Fruit fly (Drosophila melanogaster): ENCODE measurements around the gene Arpc4.

The Arpc4 gene

DNA sequence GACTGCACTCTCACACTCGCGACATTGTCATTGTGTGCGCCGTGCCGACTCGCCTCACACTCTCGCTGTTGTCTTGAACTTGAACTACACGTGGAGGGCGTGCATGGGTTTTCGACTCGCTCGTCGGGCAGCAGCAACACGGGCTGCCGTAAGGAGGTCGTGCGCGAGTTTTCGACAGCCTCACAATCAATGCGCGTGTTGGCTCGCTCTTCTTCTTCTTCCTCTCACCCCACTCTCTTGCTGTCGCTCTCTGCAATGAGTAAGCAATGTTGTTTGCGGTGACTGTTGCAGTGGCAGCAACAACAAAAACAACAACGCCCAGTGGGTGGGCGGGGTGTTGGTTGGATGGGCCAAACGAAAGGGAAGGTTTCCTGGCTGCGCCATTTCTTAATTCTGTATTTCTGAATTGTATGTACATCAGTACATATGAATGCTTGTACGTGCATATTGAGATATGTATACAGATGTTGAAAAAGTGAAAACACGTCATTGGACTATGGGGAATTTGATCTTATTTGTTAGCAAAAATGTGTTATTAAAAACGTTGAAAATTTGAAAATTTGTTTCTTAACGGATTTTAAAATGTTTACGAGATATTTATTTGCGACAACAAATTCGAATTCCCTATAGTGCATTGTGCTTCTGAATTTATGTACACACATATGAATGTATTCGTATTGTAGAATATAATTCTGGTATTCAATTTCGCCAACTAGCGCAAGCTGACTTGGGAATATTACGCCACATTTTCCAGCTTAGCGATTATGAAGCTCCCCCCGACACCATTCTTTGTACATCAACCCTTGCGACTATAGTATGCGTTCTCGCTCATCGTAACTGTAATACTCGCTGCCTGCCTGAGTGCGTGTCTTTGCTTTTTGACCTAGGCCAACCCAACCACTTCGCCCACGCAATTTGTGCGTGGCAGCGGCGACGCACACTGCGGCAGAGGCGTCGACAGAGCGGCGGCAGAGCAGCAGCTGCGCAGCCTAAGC, 36.3 kb upstream of the Arpc4 start:
- TF ChIP-seq CTCF (optimal IDR thresholded peaks at IDR 0.05): no peak
- TF ChIP-seq CG8478 (optimal IDR thresholded peaks at IDR 0.05): no peak

DNA sequence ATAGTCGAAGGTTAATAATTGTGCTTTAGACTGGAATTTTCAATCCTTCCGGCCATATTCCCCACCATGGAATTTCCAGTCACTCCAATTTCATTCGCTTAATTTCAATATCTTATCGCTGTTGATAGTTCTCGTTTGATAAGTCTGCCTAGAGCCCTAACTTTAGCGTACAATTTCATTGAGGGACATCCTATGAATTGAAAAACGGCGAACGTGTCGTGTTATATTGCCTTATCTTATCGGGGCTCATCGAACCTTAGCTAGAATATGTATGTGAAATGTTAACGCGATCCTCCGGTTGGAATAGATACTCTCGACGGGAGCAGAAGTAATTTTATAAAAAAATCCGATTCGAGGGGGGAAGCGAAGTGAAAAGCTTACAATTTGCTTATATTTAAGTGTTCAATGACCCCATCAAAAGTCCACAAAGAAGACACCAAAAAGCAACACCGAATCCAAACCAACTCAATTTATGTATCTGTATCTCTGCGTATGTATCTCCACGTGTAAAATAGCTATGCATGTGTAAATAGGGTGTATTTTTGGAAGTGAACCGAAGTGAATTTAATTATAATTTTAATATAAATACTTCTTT, 35.2 kb upstream of the Arpc4 start:
- TF ChIP-seq CTCF (optimal IDR thresholded peaks at IDR 0.05) (no peak), CG8478 (optimal IDR thresholded peaks at IDR 0.05) (no peak)

DNA sequence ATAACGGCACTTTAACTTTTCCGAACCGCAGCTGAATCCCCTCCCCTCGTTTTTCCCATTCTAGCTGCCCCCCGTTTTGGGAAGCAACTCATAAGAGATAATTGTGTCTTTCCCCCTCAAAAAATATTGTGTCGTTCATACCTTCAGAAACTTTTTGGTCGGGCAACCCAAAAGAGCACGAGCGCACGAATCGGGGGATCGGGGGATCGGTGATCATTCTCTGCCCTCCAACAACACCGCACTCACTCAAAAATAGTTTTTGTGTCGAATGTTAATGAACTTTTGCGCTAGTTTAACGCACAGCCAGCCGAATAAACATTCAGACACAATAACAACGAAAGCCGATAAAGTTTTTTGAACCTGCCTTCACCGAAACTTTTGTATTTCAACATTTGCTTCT, 34.6 kb upstream of the Arpc4 start:
- no peak for TF ChIP-seq CG8478 (optimal IDR thresholded peaks at IDR 0.05)
- TF ChIP-seq CTCF (optimal IDR thresholded peaks at IDR 0.05): no peak

DNA sequence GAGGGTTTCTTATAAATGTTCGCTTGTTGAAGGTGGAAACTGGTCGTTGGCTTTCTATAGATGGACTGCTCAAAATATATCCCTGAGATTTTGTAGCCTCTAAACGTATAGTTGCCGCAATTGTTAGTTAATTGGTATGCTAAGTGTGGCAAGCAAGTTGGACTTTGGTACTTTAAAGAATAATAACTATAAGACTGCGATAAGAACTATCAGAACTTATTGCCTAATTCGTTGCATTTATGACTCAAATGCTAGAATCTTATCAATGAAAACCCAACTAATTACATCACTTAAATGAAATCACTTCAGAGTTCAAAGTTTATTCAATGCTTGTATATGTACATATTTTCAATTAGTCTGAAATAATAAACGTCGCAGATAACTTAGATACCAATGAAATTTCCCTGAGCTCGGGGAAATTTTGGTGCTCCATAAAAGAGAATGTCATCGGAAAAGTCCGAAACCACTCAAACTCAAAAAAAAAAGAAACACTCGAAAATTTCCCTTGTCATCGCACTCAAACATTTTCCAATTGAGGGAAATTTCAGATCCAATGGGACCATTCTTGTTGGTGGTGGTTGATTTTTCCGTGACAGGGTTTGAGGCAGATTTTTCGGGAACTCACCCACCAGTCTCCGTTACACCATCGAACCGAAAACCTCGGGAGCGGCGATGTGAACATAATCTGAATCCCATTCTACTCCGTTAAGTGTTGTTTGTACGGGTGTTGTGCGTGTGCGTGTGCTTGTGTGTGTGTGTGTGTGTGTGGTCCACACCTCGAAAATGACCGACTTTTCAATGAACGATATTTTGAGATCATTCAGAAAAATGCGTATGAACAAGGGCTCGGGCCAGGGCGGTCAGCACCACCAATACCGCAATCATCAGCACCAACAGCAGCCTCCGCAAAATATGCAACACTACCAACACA, 33.9 kb upstream of the Arpc4 start, which contains the start of gene CG45075:
Gene CG45075, plus strand, starts transcription at position 627 of the 931 bp plus-strand sequence.
- TF ChIP-seq CG8478 (optimal IDR thresholded peaks at IDR 0.05): no peak
- peak in 1 of 2 experiments; percentile 19 for TF ChIP-seq CTCF (optimal IDR thresholded peaks at IDR 0.05)

- TF ChIP-seq CG8478 (optimal IDR thresholded peaks at IDR 0.05): no peak
- no peak for TF ChIP-seq CTCF (optimal IDR thresholded peaks at IDR 0.05)
Observed at dm6 chr2L:6092300-6092699, 32.6 kb upstream of the Arpc4 start.

DNA sequence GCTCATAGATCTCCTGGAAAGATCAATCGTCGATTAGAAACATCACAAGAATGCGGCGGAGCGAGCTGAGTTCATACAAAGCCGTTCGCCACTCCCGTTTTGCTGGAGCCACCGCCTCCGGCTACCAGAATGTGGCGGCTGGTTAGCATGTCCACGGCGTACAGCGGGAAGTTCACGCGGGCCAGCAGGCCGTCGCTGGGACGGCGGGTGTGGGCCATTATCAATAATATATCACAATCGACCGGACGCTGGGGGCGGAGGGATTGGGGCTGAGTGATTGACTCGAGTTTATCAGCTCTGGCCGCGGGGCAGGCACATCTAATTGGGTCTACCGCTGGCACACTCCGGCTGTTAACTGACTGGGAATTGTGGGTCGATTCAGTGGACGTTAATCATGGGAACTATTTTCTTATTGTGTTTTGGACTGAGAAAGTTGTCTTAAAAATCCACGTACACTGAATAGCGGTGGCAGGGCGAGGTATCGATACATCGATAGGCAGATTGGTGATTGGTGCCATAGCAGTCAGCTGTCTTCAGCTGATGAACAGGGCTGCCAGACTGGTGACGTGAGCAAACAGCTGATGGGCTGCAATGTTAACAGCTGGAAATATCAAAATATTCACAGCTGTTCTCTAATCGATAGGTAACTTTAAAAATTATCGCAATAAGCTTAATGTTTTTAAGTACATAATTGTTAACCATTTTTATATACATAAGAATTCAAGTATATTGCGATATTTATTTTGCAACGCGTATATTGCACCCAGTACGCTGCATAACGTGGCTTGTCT, 26.3 kb upstream of the Arpc4 start, which contains the start of gene CG9175:
Gene CG9175, minus strand, starts transcription at position 488 of the 791 bp plus-strand sequence.
- TF ChIP-seq CTCF (optimal IDR thresholded peaks at IDR 0.05) (peak; percentile 0 to 37), CG8478 (optimal IDR thresholded peaks at IDR 0.05) (no peak)

DNA sequence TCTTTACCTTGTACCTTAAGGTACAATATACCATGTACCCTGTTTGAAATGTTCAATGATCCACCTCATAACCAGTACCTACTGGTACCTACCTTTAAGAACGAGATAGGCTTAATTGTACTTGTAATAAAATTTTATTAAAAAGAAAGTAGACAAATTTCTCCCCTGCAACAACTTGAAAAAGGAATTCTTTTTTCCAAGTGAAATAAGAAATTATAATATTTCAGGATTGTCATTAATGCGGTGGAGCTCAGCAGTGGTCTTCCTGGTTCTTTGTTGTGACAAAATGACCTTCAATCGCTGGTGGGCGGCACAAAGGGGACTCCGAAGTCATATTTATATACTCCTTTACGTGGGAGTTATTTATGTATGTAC, 25.7 kb upstream of the Arpc4 start:
- TF ChIP-seq CTCF (optimal IDR thresholded peaks at IDR 0.05): no peak
- no peak for TF ChIP-seq CG8478 (optimal IDR thresholded peaks at IDR 0.05)

dm6 chr2L:6100202-6100689, 24.7 kb upstream of the Arpc4 start, which contains the start of gene stai:
TSS of gene stai (plus strand) at chr2L:6100377.
- TF ChIP-seq CG8478 (optimal IDR thresholded peaks at IDR 0.05) (no peak), CTCF (optimal IDR thresholded peaks at IDR 0.05) (no peak)

dm6 chr2L:6109313-6109847, 15.6 kb upstream of the Arpc4 start:
- TF ChIP-seq CTCF (optimal IDR thresholded peaks at IDR 0.05): no peak

dm6 chr2L:6110781-6111180, 14.2 kb upstream of the Arpc4 start:
- no peak for TF ChIP-seq CTCF (optimal IDR thresholded peaks at IDR 0.05)
- TF ChIP-seq CG8478 (optimal IDR thresholded peaks at IDR 0.05): no peak

dm6 chr2L:6118212-6118611, 6.7 kb upstream of the Arpc4 start, which contains the start of gene CG31642:
TSS of gene CG31642 (plus strand) at chr2L:6118512.
- TF ChIP-seq CTCF (optimal IDR thresholded peaks at IDR 0.05): no peak
- TF ChIP-seq CG8478 (optimal IDR thresholded peaks at IDR 0.05): no peak

DNA sequence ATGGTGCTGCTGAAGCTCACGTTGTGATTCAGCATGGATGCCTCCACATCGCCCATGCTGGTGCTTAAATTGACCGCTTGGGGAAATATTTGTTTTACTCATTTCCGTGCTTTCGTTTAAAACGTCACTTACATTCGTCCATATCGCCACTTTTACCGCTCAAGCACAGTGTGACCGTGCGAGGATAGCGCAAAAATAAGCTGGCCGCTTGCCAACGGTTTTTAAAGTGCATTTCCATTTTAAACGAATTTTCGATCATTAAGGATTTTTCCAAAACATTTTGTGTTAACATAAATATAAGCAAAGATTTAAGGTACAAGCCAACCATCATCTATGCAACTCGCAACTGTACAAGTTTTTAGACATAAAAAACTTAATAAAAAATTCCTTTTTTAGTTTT, 2.5 kb downstream of the Arpc4 start, which contains the start of gene WDR79:
Gene WDR79, minus strand, starts transcription at position 298 of the 400 bp plus-strand sequence.
- TF ChIP-seq CG8478 (optimal IDR thresholded peaks at IDR 0.05): no peak
- no peak for TF ChIP-seq CTCF (optimal IDR thresholded peaks at IDR 0.05)

DNA sequence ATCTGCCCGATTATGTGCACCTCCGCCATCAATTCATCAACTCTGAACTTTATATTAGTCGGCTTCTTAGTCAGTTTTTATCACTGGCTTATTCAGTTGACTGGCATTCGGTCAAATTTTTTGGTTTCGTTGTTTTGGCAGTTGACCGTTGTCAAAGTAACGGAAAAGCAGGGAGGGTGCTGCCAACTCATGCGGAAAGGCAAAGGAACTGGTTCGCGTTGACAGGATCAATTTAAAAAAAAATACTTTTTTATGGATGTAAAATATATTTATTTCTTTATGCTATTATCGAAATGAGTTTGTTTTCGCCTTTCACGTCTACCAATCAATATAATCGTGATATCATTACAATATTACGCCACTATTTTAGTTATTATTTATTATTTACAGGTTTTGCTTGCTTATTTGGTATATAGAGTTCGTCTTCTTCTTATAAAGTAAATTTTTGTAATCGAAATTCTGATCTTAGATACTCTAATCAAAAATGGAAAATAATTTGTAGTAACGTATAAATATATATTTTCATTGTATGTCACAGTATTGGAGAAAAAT, 5.7 kb downstream of the Arpc4 start, which contains the start of the genes B9d2, tctn and CG9222:
Gene B9d2, minus strand, starts transcription at position 130 of the 552 bp plus-strand sequence.
Gene tctn, minus strand, starts transcription at position 130 of the 552 bp plus-strand sequence.
Gene CG9222, plus strand, starts transcription at position 502 of the 552 bp plus-strand sequence.
- no peak for TF ChIP-seq CTCF (optimal IDR thresholded peaks at IDR 0.05)
- TF ChIP-seq CG8478 (optimal IDR thresholded peaks at IDR 0.05): no peak

Data from S2 (cell line).